Worm (Caenorhabditis elegans): ENCODE measurements around the gene unc-42.

DNA sequence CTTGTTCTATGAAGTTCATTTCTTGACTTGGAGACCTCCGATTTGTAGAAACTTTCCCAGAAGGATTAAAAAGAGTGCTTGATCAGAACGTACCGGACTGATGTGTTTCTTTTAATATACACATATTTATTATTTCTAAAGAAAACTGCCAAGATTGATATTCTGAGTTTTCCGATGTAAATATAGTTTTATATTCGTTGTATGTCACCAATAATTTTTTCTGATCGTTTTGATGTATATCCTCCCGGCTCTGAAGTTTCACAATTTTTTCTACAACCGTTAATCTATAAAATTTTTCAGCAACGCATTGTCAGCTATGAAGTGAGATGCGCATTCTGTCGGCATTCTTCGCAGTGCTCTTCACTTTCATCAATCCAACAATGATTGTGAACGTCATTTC lies 27.4 kb upstream of the unc-42 start, which contains the start of gene F46B6.9:
- TF ChIP-seq ama-1 (optimal IDR thresholded peaks at IDR 0.05) (no peak), unc-62 (GFP tag; optimal IDR thresholded peaks at IDR 0.05) (no peak), egl-27 (tag; optimal IDR thresholded peaks at IDR 0.05) (no peak), R02D3.7 (tag; optimal IDR thresholded peaks at IDR 0.05) (no peak), dmd-4 (tag; optimal IDR thresholded peaks at IDR 0.05) (no peak), nhr-11 (tag; optimal IDR thresholded peaks at IDR 0.05) (no peak), lin-39 (tag; optimal IDR thresholded peaks at IDR 0.05) (no peak), nhr-237 (tag; optimal IDR thresholded peaks at IDR 0.05) (no peak), ceh-16 (tag; optimal IDR thresholded peaks at IDR 0.05) (no peak), lin-13 (GFP tag; optimal IDR thresholded peaks at IDR 0.05) (no peak), mab-5 (tag; optimal IDR thresholded peaks at IDR 0.05) (no peak), elt-1 (tag; optimal IDR thresholded peaks at IDR 0.05) (no peak), F13H6.1 (tag; optimal IDR thresholded peaks at IDR 0.05) (no peak), lsy-2 (tag; optimal IDR thresholded peaks at IDR 0.05) (no peak)
